Worm (Caenorhabditis elegans): ENCODE measurements around the gene srx-32.
"Not testable (repeated sequence)": the region's sequence is repeated elsewhere in the genome, so short reads cannot be mapped to it uniquely, and the experiment has no call there.

Gene srx-32

DNA sequence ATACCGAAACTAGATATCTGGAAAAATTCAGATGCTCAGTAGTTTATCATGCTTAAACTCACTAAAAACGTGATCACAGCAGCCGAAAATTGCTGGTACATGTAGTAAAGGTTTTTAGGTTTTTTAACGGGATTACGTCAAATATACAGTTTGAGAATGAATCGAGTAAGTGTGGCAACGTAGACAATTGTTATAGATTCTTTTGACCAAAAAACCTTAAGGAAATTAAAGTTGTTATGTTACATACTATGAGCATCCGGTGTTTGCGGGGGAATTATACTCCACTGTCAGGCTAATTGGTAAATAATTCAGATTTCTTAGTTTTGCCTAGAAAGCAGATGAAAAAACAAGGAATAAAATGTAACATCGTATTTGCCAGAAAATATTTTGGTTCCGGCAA, at the start of gene srx-32:
srx-32 (minus strand) TSS at position 101 of the 400 bp plus-strand sequence.
- TF ChIP-seq sem-2, lin-32, ceh-43 (GFP tag; optimal IDR thresholded peaks at IDR 0.05): not testable (repeated sequence)

DNA sequence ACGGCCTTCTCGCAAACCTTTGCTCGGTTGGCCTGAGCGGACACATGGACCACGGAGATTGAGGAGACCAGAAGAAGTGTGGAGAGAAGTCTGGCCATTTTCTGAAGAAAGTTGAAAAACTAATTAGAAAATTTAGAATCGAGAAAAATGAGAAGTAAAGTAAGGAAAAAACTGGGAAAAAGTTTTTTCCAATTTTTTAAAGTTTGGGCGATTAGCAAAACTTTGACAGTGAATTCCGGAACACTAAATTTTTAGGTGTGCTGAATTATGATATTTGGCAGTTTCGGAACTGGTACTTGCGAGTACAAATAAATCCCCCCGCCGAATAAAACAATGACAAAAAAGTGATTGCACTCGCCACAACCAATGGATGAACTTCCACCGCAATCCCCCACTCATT, 46.2 kb upstream of the srx-32 start, which contains the start of gene T02B11.3:
T02B11.3 (minus strand) TSS at position 101 of the 400 bp plus-strand sequence.
- TF ChIP-seq zip-8 (tag; optimal IDR thresholded peaks at IDR 0.05) (no peak), nhr-28 (tag; optimal IDR thresholded peaks at IDR 0.05) (no peak), bed-3 (GFP tag; optimal IDR thresholded peaks at IDR 0.05) (no peak), elt-1 (tag; optimal IDR thresholded peaks at IDR 0.05; ENCODE audit: borderline replicate concordance, insufficient read depth) (no peak)

- TF ChIP-seq bed-3 (GFP tag; optimal IDR thresholded peaks at IDR 0.05), result no peak
- TF ChIP-seq nhr-2 (tag; optimal IDR thresholded peaks at IDR 0.05), result no peak
- TF ChIP-seq ceh-83 (GFP tag; optimal IDR thresholded peaks at IDR 0.05), result peak; percentile 48
Observed at ce11 chrV:858841-859456, 38.4 kb upstream of the srx-32 start.

- TF ChIP-seq mls-2 (tag; optimal IDR thresholded peaks at IDR 0.05), result no peak
- TF ChIP-seq hlh-1 (tag; optimal IDR thresholded peaks at IDR 0.05), result no peak
- no peak for TF ChIP-seq unc-39 (tag; optimal IDR thresholded peaks at IDR 0.05)
- TF ChIP-seq tbx-8 (GFP tag; optimal IDR thresholded peaks at IDR 0.05), result no peak
- TF ChIP-seq blmp-1 (tag; optimal IDR thresholded peaks at IDR 0.05), result no peak
- TF ChIP-seq nhr-2 (tag; optimal IDR thresholded peaks at IDR 0.05), result no peak
- no peak for TF ChIP-seq nhr-237 (tag; optimal IDR thresholded peaks at IDR 0.05)
- TF ChIP-seq M03D4.4 (tag; optimal IDR thresholded peaks at IDR 0.05), result no peak
- TF ChIP-seq flh-1 (GFP tag; optimal IDR thresholded peaks at IDR 0.05), result no peak
- TF ChIP-seq elt-3 (tag; optimal IDR thresholded peaks at IDR 0.05), result no peak
- no peak for TF ChIP-seq ceh-43 (GFP tag; optimal IDR thresholded peaks at IDR 0.05)
Observed at ce11 chrV:856549-856948, 36.0 kb upstream of the srx-32 start, which contains the start of gene K09C6.2. K09C6.2 (plus strand) TSS chrV:856849.

DNA sequence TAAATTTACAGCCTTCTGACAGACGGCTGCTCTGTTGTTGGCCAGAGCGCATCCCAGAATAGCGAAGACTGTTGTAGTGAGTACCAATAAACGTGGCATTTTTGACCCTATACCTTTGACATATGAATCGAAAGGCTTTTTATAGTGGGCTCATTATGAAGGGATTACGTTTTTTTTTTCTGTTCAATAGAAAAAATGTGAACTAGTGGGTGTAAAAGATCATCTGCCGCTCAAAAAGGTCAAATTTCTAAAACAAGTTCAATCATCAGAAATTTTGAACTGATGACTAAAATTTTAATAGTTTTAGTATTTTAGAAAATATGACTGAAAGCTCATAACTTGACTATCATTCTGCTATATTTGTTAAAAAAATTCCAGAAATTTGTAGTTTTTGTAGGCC, 34.4 kb upstream of the srx-32 start, which contains the start of gene K09C6.9:
K09C6.9 (minus strand) TSS at position 101 of the 400 bp plus-strand sequence.
- no peak for TF ChIP-seq sptf-1 (tag; optimal IDR thresholded peaks at IDR 0.05)

ce11 chrV:852184-852583, 31.7 kb upstream of the srx-32 start, which contains the start of gene K09C6.3:
K09C6.3 (plus strand) TSS chrV:852484.
- no peak for TF ChIP-seq ceh-83 (GFP tag; optimal IDR thresholded peaks at IDR 0.05)
- no peak for TF ChIP-seq flh-1 (GFP tag; optimal IDR thresholded peaks at IDR 0.05)
- no peak for TF ChIP-seq pha-4 (tag; optimal IDR thresholded peaks at IDR 0.05)
- TF ChIP-seq blmp-1 (tag; optimal IDR thresholded peaks at IDR 0.05), result no peak
- TF ChIP-seq cnd-1 (tag; optimal IDR thresholded peaks at IDR 0.05), result no peak
- no peak for TF ChIP-seq nhr-28 (tag; optimal IDR thresholded peaks at IDR 0.05)
- no peak for TF ChIP-seq nhr-2 (tag; optimal IDR thresholded peaks at IDR 0.05)
- TF ChIP-seq tbx-8 (GFP tag; optimal IDR thresholded peaks at IDR 0.05), result no peak
- TF ChIP-seq unc-62 (GFP tag; optimal IDR thresholded peaks at IDR 0.05), result no peak

- TF ChIP-seq mab-5 (tag; optimal IDR thresholded peaks at IDR 0.05) (no peak), ham-2 (GFP tag; optimal IDR thresholded peaks at IDR 0.05) (no peak), lin-13 (tag; optimal IDR thresholded peaks at IDR 0.05) (no peak), ceh-83 (GFP tag; optimal IDR thresholded peaks at IDR 0.05) (no peak), tbx-8 (GFP tag; optimal IDR thresholded peaks at IDR 0.05) (no peak), bed-3 (GFP tag; optimal IDR thresholded peaks at IDR 0.05) (no peak), cnd-1 (tag; optimal IDR thresholded peaks at IDR 0.05) (no peak)
Observed at ce11 chrV:849512-849911, 29.0 kb upstream of the srx-32 start, which contains the start of gene srbc-12. srbc-12 (plus strand) TSS chrV:849812.

DNA sequence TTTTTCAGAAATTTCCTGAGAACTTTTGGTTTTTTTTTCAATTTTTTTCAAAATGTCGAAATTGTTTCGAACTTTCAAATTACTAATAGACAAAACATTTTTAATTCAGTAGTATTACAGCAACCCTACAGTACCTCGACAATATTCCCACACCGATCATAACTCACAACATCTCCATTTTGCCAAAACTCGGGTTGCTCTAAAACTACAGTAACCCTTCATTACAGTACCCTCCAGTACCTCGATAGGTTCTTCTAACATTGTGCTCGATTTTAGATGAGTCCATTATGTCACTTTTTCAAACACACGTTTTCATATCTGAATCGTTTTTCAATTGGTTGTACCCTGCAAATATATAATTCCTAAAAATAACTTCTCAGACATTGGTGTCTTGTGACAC, 28.5 kb upstream of the srx-32 start:
- no peak for TF ChIP-seq ceh-39 (tag; optimal IDR thresholded peaks at IDR 0.05)
- no peak for TF ChIP-seq sptf-1 (tag; optimal IDR thresholded peaks at IDR 0.05)
- no peak for TF ChIP-seq hlh-1 (tag; optimal IDR thresholded peaks at IDR 0.05)
- no peak for TF ChIP-seq elt-1 (tag; optimal IDR thresholded peaks at IDR 0.05; ENCODE audit: borderline replicate concordance, insufficient read depth)
- no peak for TF ChIP-seq bed-3 (GFP tag; optimal IDR thresholded peaks at IDR 0.05)
- TF ChIP-seq ham-2 (GFP tag; optimal IDR thresholded peaks at IDR 0.05), result no peak
- no peak for TF ChIP-seq nhr-12 (tag; optimal IDR thresholded peaks at IDR 0.05)
- no peak for TF ChIP-seq flh-1 (GFP tag; optimal IDR thresholded peaks at IDR 0.05)
- TF ChIP-seq zip-8 (tag; optimal IDR thresholded peaks at IDR 0.05), result no peak
- TF ChIP-seq sem-2 (GFP tag; optimal IDR thresholded peaks at IDR 0.05), result no peak
- TF ChIP-seq mab-5 (tag; optimal IDR thresholded peaks at IDR 0.05), result no peak

Data from whole organism, mixed stage, embryonic.